Fruit fly (Drosophila melanogaster) whole organism, pupa: Measurements from ENCODE around the gene CG14968.

Source experiments
- CG10348 ChIP-seq: fragments of 200-800 bp; sonication (Bioruptor generic); IDR thresholded peaks from 2 replicates; pipeline ENCODE4 v1.3.6; 2022; ENCODE audit warnings: missing biosample characterization, missing genetic modification characterization
- CG12605 ChIP-seq: fragments of 200-800 bp; sonication (Bioruptor generic); IDR thresholded peaks from 2 replicates; pipeline ENCODE4 v1.3.6; 2022; ENCODE audit warnings: missing biosample characterization, missing genetic modification characterization
- CG13204 ChIP-seq: fragments of 200-800 bp; sonication (Bioruptor generic); optimal IDR thresholded peaks from 2 replicates; lab custom pipeline; 2018; ENCODE audit warnings: missing biosample characterization, mild to moderate bottlenecking, missing genetic modification characterization, moderate library complexity
- CG14655 ChIP-seq: fragments of 200-800 bp; sonication (Bioruptor generic); optimal IDR thresholded peaks from 3 replicates; lab custom pipeline; 2017; ENCODE audit warnings: mild to moderate bottlenecking, missing biosample characterization, missing genetic modification reagents, missing genetic modification characterization
- CG15710 ChIP-seq: fragments of 200-800 bp; sonication (Bioruptor generic); optimal IDR thresholded peaks from 2 replicates; lab custom pipeline; 2018; ENCODE audit warnings: missing biosample characterization, mild to moderate bottlenecking, missing genetic modification characterization, moderate library complexity
- CG17806 ChIP-seq: fragments of 200-800 bp; sonication (Bioruptor generic); optimal IDR thresholded peaks from 2 replicates; lab custom pipeline; 2018; ENCODE audit warnings: missing biosample characterization, mild to moderate bottlenecking, missing genetic modification characterization, moderate library complexity
- CG32121 ChIP-seq: fragments of 200-800 bp; sonication (Bioruptor generic); IDR thresholded peaks from 2 replicates; pipeline ENCODE4 v1.3.6; 2022; ENCODE audit warnings: missing biosample characterization, missing genetic modification characterization
- CG34367 ChIP-seq: fragments of 200-800 bp; sonication (Bioruptor generic); optimal IDR thresholded peaks from 2 replicates; lab custom pipeline; 2018; ENCODE audit warnings: missing biosample characterization, mild to moderate bottlenecking, missing genetic modification characterization
- CG4496 ChIP-seq: fragments of 200-800 bp; sonication (Bioruptor generic); IDR thresholded peaks from 3 replicates; pipeline ENCODE4 v1.3.6; 2022; ENCODE audit warnings: missing biosample characterization, missing genetic modification characterization
- CG8159 ChIP-seq: fragments of 200-800 bp; sonication (Bioruptor generic); optimal IDR thresholded peaks from 3 replicates; lab custom pipeline; 2018; ENCODE audit warnings: missing biosample characterization, mild to moderate bottlenecking, missing genetic modification characterization, moderate library complexity
- CG8301 ChIP-seq: fragments of 200-800 bp; sonication (Bioruptor generic); optimal IDR thresholded peaks from 2 replicates; lab custom pipeline; 2018; ENCODE audit warnings: missing biosample characterization, mild to moderate bottlenecking, missing genetic modification characterization
- CG9948 ChIP-seq: fragments of 200-800 bp; sonication (Bioruptor generic); optimal IDR thresholded peaks from 2 replicates; lab custom pipeline; 2018; ENCODE audit warnings: missing biosample characterization, mild to moderate bottlenecking, missing genetic modification characterization, moderate library complexity
- D1 ChIP-seq: fragments of 200-800 bp; sonication (Bioruptor generic); optimal IDR thresholded peaks from 2 replicates; lab custom pipeline; 2018; ENCODE audit warnings: missing biosample characterization, mild to moderate bottlenecking, missing genetic modification characterization, moderate library complexity
- EcR ChIP-seq: fragments of 200-800 bp; sonication (Bioruptor generic); optimal IDR thresholded peaks from 3 replicates; lab custom pipeline; 2019; ENCODE audit warnings: missing biosample characterization, missing genetic modification characterization, mild to moderate bottlenecking, moderate library complexity, missing genetic modification reagents
- Ets98B ChIP-seq: fragments of 200-800 bp; sonication (Bioruptor generic); IDR thresholded peaks from 2 replicates; pipeline ENCODE4 v1.3.6; 2022; ENCODE audit warnings: missing biosample characterization, missing genetic modification characterization
- Pif1A ChIP-seq: fragments of 200-800 bp; sonication (Bioruptor generic); optimal IDR thresholded peaks from 3 replicates; lab custom pipeline; 2016; ENCODE audit warnings: missing biosample characterization, missing genetic modification characterization
- Pif1B ChIP-seq: fragments of 200-800 bp; sonication (Bioruptor generic); optimal IDR thresholded peaks from 3 replicates; lab custom pipeline; 2016; ENCODE audit warnings: missing biosample characterization, missing genetic modification characterization
- Snoo ChIP-seq: fragments of 200-800 bp; sonication (Bioruptor generic); optimal IDR thresholded peaks from 3 replicates; lab custom pipeline; 2017; ENCODE audit warnings: missing biosample characterization, mild to moderate bottlenecking, missing genetic modification characterization, inconsistent platforms
- fd96Ca ChIP-seq: fragments of 200-800 bp; sonication (Bioruptor generic); IDR thresholded peaks from 3 replicates; pipeline ENCODE4 v1.3.6; 2022; ENCODE audit warnings: missing biosample characterization, missing genetic modification characterization
- gl ChIP-seq: fragments of 200-800 bp; sonication (Bioruptor generic); optimal IDR thresholded peaks from 2 replicates; lab custom pipeline; 2018; ENCODE audit warnings: missing biosample characterization, mild to moderate bottlenecking, missing genetic modification characterization
- rn ChIP-seq: fragments of 200-800 bp; sonication (Bioruptor generic); IDR thresholded peaks from 2 replicates; pipeline ENCODE4 v1.3.6; 2022; ENCODE audit warnings: missing biosample characterization, missing genetic modification characterization

The CG14968 gene

dm6 chr3L:3325597-3325924 lies 22.6 kb upstream of the CG14968 start:
- no peak for TF ChIP-seq Pif1B (GFP tag; lab: Kevin White, UChicago)

dm6 chr3L:3319992-3320732 lies 17.2 kb upstream of the CG14968 start:
- TF ChIP-seq CG8159 (tag; lab: Kevin White, UChicago) (peak; percentile 14), Pif1A (GFP tag; lab: Kevin White, UChicago) (no peak), CG9948 (tag; lab: Kevin White, UChicago) (peak; percentile 3), EcR (GFP tag; lab: Kevin White, UChicago) (peak; percentile 65), CG14655 (GFP tag; lab: Kevin White, UChicago) (no peak), CG8301 (tag; lab: Kevin White, UChicago) (peak; percentile 19)

dm6 chr3L:3319223-3319643 lies 16.3 kb upstream of the CG14968 start, which contains the start of the genes PIG-C, CG12016 and Dpm2:
TSS of gene PIG-C (minus strand) at chr3L:3319232.
TSS of gene CG12016 (plus strand) at chr3L:3319555.
TSS of gene Dpm2 (plus strand) at chr3L:3319555.
- TF ChIP-seq CG9948 (tag; lab: Kevin White, UChicago) (no peak), gl (no peak), CG8301 (tag; lab: Kevin White, UChicago) (peak; percentile 8), CG4496 (GFP tag; lab: Robert Waterston, UW) (peak; percentile 66; the same call in 1 of the 3 replicates), CG32121 (peak; percentile 47; the same call in 1 of the 2 replicates), Snoo (tag; lab: Kevin White, UChicago) (peak; percentile 20), CG17806 (tag; lab: Kevin White, UChicago) (peak; percentile 13), CG15710 (tag; lab: Kevin White, UChicago) (peak; percentile 48), CG34367 (tag; lab: Kevin White, UChicago) (peak; percentile 25)

- no peak for TF ChIP-seq gl
- no peak for TF ChIP-seq CG17806 (tag; lab: Kevin White, UChicago)
- TF ChIP-seq CG8301 (tag; lab: Kevin White, UChicago) = no peak
- TF ChIP-seq Pif1B (GFP tag; lab: Kevin White, UChicago) = no peak
- TF ChIP-seq CG14655 (GFP tag; lab: Kevin White, UChicago) = no peak
- no peak for TF ChIP-seq CG9948 (tag; lab: Kevin White, UChicago)
- TF ChIP-seq CG34367 (tag; lab: Kevin White, UChicago) = no peak
- TF ChIP-seq CG13204 = no peak
- TF ChIP-seq CG10348 (GFP tag; lab: Robert Waterston, UW) = no peak
- TF ChIP-seq D1 (tag; lab: Kevin White, UChicago) = no peak
- TF ChIP-seq CG32121 = no peak
- TF ChIP-seq Snoo (tag; lab: Kevin White, UChicago) = no peak
- no peak for TF ChIP-seq fd96Ca (GFP tag; lab: Robert Waterston, UW)
- TF ChIP-seq EcR (GFP tag; lab: Kevin White, UChicago) = no peak
- TF ChIP-seq CG15710 (tag; lab: Kevin White, UChicago) = no peak
- TF ChIP-seq Ets98B (GFP tag; lab: Robert Waterston, UW) = no peak
- TF ChIP-seq CG8159 (tag; lab: Kevin White, UChicago) = no peak
- TF ChIP-seq rn (GFP tag; lab: Robert Waterston, UW) = no peak
- TF ChIP-seq CG12605 (GFP tag; lab: Robert Waterston, UW) = no peak
- TF ChIP-seq CG4496 (GFP tag; lab: Robert Waterston, UW) = no peak
- TF ChIP-seq, all 21 proteins: peak for 0
Observed at dm6 chr3L:3316441-3316840, 13.5 kb upstream of the CG14968 start, which contains the start of gene Drsl5. TSS of gene Drsl5 (plus strand) at chr3L:3316781.

dm6 chr3L:3315288-3315687 lies 12.4 kb upstream of the CG14968 start, which contains the start of gene Drsl4:
TSS of gene Drsl4 (plus strand) at chr3L:3315620.
- TF ChIP-seq EcR (GFP tag; lab: Kevin White, UChicago) = peak; percentile 16
- no peak for TF ChIP-seq gl

- TF ChIP-seq CG14655 (GFP tag; lab: Kevin White, UChicago) (no peak), fd96Ca (GFP tag; lab: Robert Waterston, UW) (no peak), CG9948 (tag; lab: Kevin White, UChicago) (no peak), EcR (GFP tag; lab: Kevin White, UChicago) (no peak), CG34367 (tag; lab: Kevin White, UChicago) (no peak), Pif1B (GFP tag; lab: Kevin White, UChicago) (no peak), CG15710 (tag; lab: Kevin White, UChicago) (no peak), CG17806 (tag; lab: Kevin White, UChicago) (no peak), CG12605 (GFP tag; lab: Robert Waterston, UW) (no peak), CG32121 (no peak), CG4496 (GFP tag; lab: Robert Waterston, UW) (no peak), Snoo (tag; lab: Kevin White, UChicago) (no peak), Ets98B (GFP tag; lab: Robert Waterston, UW) (no peak), rn (GFP tag; lab: Robert Waterston, UW) (no peak), CG8301 (tag; lab: Kevin White, UChicago) (no peak), Pif1A (GFP tag; lab: Kevin White, UChicago) (no peak), gl (no peak)
Observed at dm6 chr3L:3314696-3315095, 11.8 kb upstream of the CG14968 start, which contains the start of gene Drsl3. TSS of gene Drsl3 (plus strand) at chr3L:3314996.
